Worm (Caenorhabditis elegans): ENCODE results near the gene C16A3.5.

- TF ChIP-seq dao-5 (tag; optimal IDR thresholded peaks at IDR 0.05) (no peak), him-1 (tag; optimal IDR thresholded peaks at IDR 0.05) (peak; percentile 64), W03F9.2 (tag; optimal IDR thresholded peaks at IDR 0.05) (no peak)
Observed at ce11 chrIII:6348578-6348977, 32.0 kb upstream of the C16A3.5 start.
